Fruit fly (Drosophila melanogaster) whole organism, embryonic: ENCODE measurements around the gene NK7.1.

Source experiments
- Asciz ChIP-seq: fragments of 200-800 bp; sonication (Bioruptor generic); optimal IDR thresholded peaks from 2 replicates; lab custom pipeline; 2017; ENCODE audit warnings: missing biosample characterization, mild to moderate bottlenecking, missing genetic modification characterization, missing genetic modification reagents
- CG11504 ChIP-seq: fragments of 200-800 bp; sonication (Bioruptor generic); optimal IDR thresholded peaks from 3 replicates; lab custom pipeline; 2019; ENCODE audit warnings: missing biosample characterization, mild to moderate bottlenecking, missing genetic modification characterization, moderate library complexity
- CG11696 ChIP-seq: fragments of 200-800 bp; sonication (Bioruptor generic); IDR thresholded peaks from 2 replicates; pipeline ENCODE4 v1.3.6; 2022; ENCODE audit warnings: missing biosample characterization, missing genetic modification characterization
- CG14014 ChIP-seq: fragments of 200-800 bp; sonication (Bioruptor generic); IDR thresholded peaks from 2 replicates; pipeline ENCODE4 v1.3.6; 2022; ENCODE audit warnings: missing biosample characterization, missing genetic modification characterization
- CG15269 ChIP-seq: fragments of 200-800 bp; sonication (Bioruptor generic); optimal IDR thresholded peaks from 2 replicates; lab custom pipeline; 2018; ENCODE audit warnings: missing biosample characterization, mild to moderate bottlenecking, missing genetic modification characterization, moderate library complexity
- CG16813 ChIP-seq: fragments of 200-800 bp; sonication (Bioruptor generic); IDR thresholded peaks from 3 replicates; pipeline ENCODE4 v1.3.6; 2022; ENCODE audit warnings: missing biosample characterization, missing genetic modification characterization; ENCODE audit not compliant: partially characterized antibody
- CG16815 ChIP-seq: fragments of 200-800 bp; sonication (Bioruptor generic); optimal IDR thresholded peaks from 3 replicates; lab custom pipeline; 2017; ENCODE audit warnings: missing biosample characterization, mild to moderate bottlenecking, missing genetic modification characterization
- CG17328 ChIP-seq: fragments of 200-800 bp; sonication (Bioruptor generic); IDR thresholded peaks from 2 replicates; pipeline ENCODE4 v1.3.6; 2022; ENCODE audit warnings: missing biosample characterization, missing genetic modification characterization
- CG17385 ChIP-seq: fragments of 200-800 bp; sonication (Bioruptor generic); optimal IDR thresholded peaks from 3 replicates; lab custom pipeline; 2018; ENCODE audit warnings: missing biosample characterization, mild to moderate bottlenecking, missing genetic modification characterization
- CG30020 ChIP-seq: fragments of 200-800 bp; optimal IDR thresholded peaks from 2 replicates; lab custom pipeline; 2019; ENCODE audit warnings: missing biosample characterization, mild to moderate bottlenecking, missing genetic modification characterization, moderate library complexity
- CG31441 ChIP-seq: fragments of 200-800 bp; sonication (Bioruptor generic); IDR thresholded peaks from 2 replicates; pipeline ENCODE4 v1.3.6; 2022; ENCODE audit warnings: missing biosample characterization, missing genetic modification characterization
- CG5180 ChIP-seq: fragments of 200-800 bp; sonication (Bioruptor generic); optimal IDR thresholded peaks from 3 replicates; lab custom pipeline; 2017; ENCODE audit warnings: missing biosample characterization, missing genetic modification characterization, mild to moderate bottlenecking, moderate library complexity, missing genetic modification reagents
- CG5953 ChIP-seq: fragments of 200-800 bp; sonication (Bioruptor generic); IDR thresholded peaks from 2 replicates; pipeline ENCODE4 v1.3.6; 2022; ENCODE audit warnings: missing biosample characterization, missing genetic modification characterization
- CG6254 ChIP-seq: fragments of 200-800 bp; sonication (Bioruptor generic); optimal IDR thresholded peaks from 3 replicates; lab custom pipeline; 2017; ENCODE audit warnings: mild to moderate bottlenecking, missing biosample characterization, missing genetic modification reagents, missing genetic modification characterization
- CG8281 ChIP-seq: fragments of 200-800 bp; sonication (Bioruptor generic); optimal IDR thresholded peaks from 2 replicates; lab custom pipeline; 2018; ENCODE audit warnings: missing biosample characterization, mild to moderate bottlenecking, missing genetic modification characterization, moderate library complexity
- CG9437 ChIP-seq: fragments of 200-800 bp; sonication (Bioruptor generic); optimal IDR thresholded peaks from 2 replicates; lab custom pipeline; 2018; ENCODE audit warnings: missing biosample characterization, mild to moderate bottlenecking, missing genetic modification characterization
- Dp ChIP-seq: fragments of 200-800 bp; sonication (Bioruptor generic); optimal IDR thresholded peaks from 2 replicates; lab custom pipeline; 2018; ENCODE audit warnings: missing biosample characterization, mild to moderate bottlenecking, missing genetic modification characterization, moderate library complexity
- Ets65A ChIP-seq: fragments of 200-800 bp; sonication (Bioruptor generic); peaks from one replicate; lab custom pipeline; 2016; ENCODE audit warnings: missing biosample characterization, missing genetic modification characterization
- HLHmδ ChIP-seq: fragments of 200-800 bp; sonication (Bioruptor generic); optimal IDR thresholded peaks from 2 replicates; lab custom pipeline; 2018; ENCODE audit warnings: missing biosample characterization, mild to moderate bottlenecking, missing genetic modification characterization, moderate library complexity
- Hr51 ChIP-seq, 2 experiments: fragments of 200-800 bp; sonication (Bioruptor generic); optimal IDR thresholded peaks; 2 replicates in 1 of 2; 3 replicates in 1 of 2; lab custom pipeline; 2016 to 2018; ENCODE audit warnings: missing biosample characterization in 2 of 2, missing genetic modification characterization in 2 of 2, mild to moderate bottlenecking in 1 of 2, moderate library complexity in 1 of 2
- Med ChIP-seq: fragments of 200-800 bp; sonication (Bioruptor generic); peaks from one replicate; lab custom pipeline; 2016; ENCODE audit warnings: missing biosample characterization, missing genetic modification characterization, mild to moderate bottlenecking, inconsistent platforms, moderate library complexity
- Mes4 ChIP-seq: fragments of 200-800 bp; sonication (Bioruptor generic); optimal IDR thresholded peaks from 2 replicates; lab custom pipeline; 2016; ENCODE audit warnings: missing biosample characterization, missing genetic modification characterization
- Sox102F ChIP-seq: fragments of 200-800 bp; sonication (Bioruptor generic); optimal IDR thresholded peaks from 2 replicates; lab custom pipeline; 2018; ENCODE audit warnings: missing biosample characterization, mild to moderate bottlenecking, missing genetic modification characterization, moderate library complexity
- Xrp1 ChIP-seq: fragments of 200-800 bp; sonication (Bioruptor generic); IDR thresholded peaks from 2 replicates; pipeline ENCODE4 v1.3.6; 2022; ENCODE audit warnings: missing biosample characterization, missing genetic modification characterization
- abd-A ChIP-seq: fragments of 200-800 bp; sonication (Bioruptor generic); optimal IDR thresholded peaks from 3 replicates; lab custom pipeline; 2019; ENCODE audit warnings: missing biosample characterization, mild to moderate bottlenecking, missing genetic modification characterization, moderate library complexity
- ci ChIP-seq: fragments of 200-800 bp; sonication (Bioruptor generic); IDR thresholded peaks from 3 replicates; pipeline ENCODE4 v1.3.6; 2022; ENCODE audit warnings: missing biosample characterization, missing genetic modification characterization
- dmrt99B ChIP-seq: fragments of 200-800 bp; sonication (Bioruptor generic); optimal IDR thresholded peaks from 2 replicates; lab custom pipeline; 2018; ENCODE audit warnings: missing biosample characterization, mild to moderate bottlenecking, missing genetic modification characterization, moderate library complexity
- gem ChIP-seq: fragments of 200-800 bp; sonication (Bioruptor generic); optimal IDR thresholded peaks from 2 replicates; lab custom pipeline; 2019; ENCODE audit warnings: missing biosample characterization, mild to moderate bottlenecking, missing genetic modification characterization, moderate library complexity
- ken ChIP-seq: fragments of 200-800 bp; sonication (Bioruptor generic); IDR thresholded peaks from 3 replicates; pipeline ENCODE4 v1.3.6; 2022; ENCODE audit warnings: missing biosample characterization, missing genetic modification characterization
- kni ChIP-seq: fragments of 200-800 bp; sonication (Bioruptor generic); optimal IDR thresholded peaks from 3 replicates; lab custom pipeline; 2017; ENCODE audit warnings: mild to moderate bottlenecking, missing biosample characterization, missing genetic modification reagents, missing genetic modification characterization
- oc ChIP-seq: fragments of 200-800 bp; sonication (Bioruptor generic); optimal IDR thresholded peaks from 2 replicates; lab custom pipeline; 2018; ENCODE audit warnings: missing biosample characterization, mild to moderate bottlenecking, missing genetic modification characterization, moderate library complexity
- pita ChIP-seq: fragments of 200-800 bp; sonication (Bioruptor generic); optimal IDR thresholded peaks from 2 replicates; lab custom pipeline; 2017; ENCODE audit warnings: missing biosample characterization, mild to moderate bottlenecking, missing genetic modification characterization
- pros ChIP-seq: fragments of 200-800 bp; sonication (Bioruptor generic); optimal IDR thresholded peaks from 3 replicates; lab custom pipeline; 2019; ENCODE audit warnings: missing biosample characterization, mild to moderate bottlenecking, missing genetic modification characterization, moderate library complexity
- psq ChIP-seq: fragments of 200-800 bp; sonication (Bioruptor generic); optimal IDR thresholded peaks from 2 replicates; lab custom pipeline; 2017; ENCODE audit warnings: missing biosample characterization, missing genetic modification characterization
- pum ChIP-seq: fragments of 200-800 bp; sonication (Bioruptor generic); optimal IDR thresholded peaks from 2 replicates; lab custom pipeline; 2016; ENCODE audit warnings: missing biosample characterization, missing genetic modification characterization
- row ChIP-seq: fragments of 200-800 bp; sonication (Bioruptor generic); IDR thresholded peaks from 3 replicates; pipeline ENCODE4 v1.3.6; 2022; ENCODE audit warnings: missing biosample characterization, missing genetic modification characterization
- sens ChIP-seq: fragments of 200-800 bp; sonication (Bioruptor generic); peaks from one replicate; lab custom pipeline; 2016; ENCODE audit warnings: missing biosample characterization, missing genetic modification characterization
- toy ChIP-seq: fragments of 200-800 bp; sonication (Bioruptor generic); IDR thresholded peaks from 2 replicates; pipeline ENCODE4 v1.3.6; 2022; ENCODE audit warnings: missing biosample characterization, missing genetic modification characterization
- trem ChIP-seq: fragments of 200-800 bp; optimal IDR thresholded peaks from 3 replicates; lab custom pipeline; 2019; ENCODE audit warnings: missing biosample characterization, mild to moderate bottlenecking, missing genetic modification characterization, moderate library complexity
- twi ChIP-seq: fragments of 200-800 bp; optimal IDR thresholded peaks from 2 replicates; lab custom pipeline; 2019; ENCODE audit warnings: missing biosample characterization, mild to moderate bottlenecking, missing genetic modification characterization, moderate library complexity
- unpg ChIP-seq: fragments of 200-800 bp; sonication (Bioruptor generic); optimal IDR thresholded peaks from 3 replicates; lab custom pipeline; 2018; ENCODE audit warnings: missing biosample characterization, mild to moderate bottlenecking, missing genetic modification characterization, moderate library complexity
- vvl ChIP-seq: fragments of 200-800 bp; sonication (Bioruptor generic); IDR thresholded peaks from 2 replicates; pipeline ENCODE4 v1.3.6; 2022; ENCODE audit warnings: missing biosample characterization, missing genetic modification characterization

Gene NK7.1

DNA sequence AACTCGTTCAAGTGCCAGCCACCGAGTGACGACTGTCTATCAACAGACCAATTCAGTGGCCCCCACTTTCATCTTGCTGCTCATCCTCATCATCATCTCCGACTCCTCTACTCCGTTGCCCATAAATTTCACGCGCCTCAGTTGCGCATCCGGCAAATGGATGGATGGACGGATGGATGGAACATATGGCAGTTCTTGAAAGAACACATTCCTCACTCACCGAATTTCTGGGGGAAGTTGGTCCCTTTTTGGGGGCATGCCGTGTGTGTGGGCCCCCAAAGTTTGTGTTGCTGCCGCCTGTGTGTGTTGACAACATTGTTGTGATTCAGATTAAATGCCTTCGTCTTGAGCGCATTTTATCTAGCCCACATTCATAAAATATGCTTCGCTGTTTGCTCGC lies 42.9 kb upstream of the NK7.1 start (continued):
- TF ChIP-seq Mes4 (GFP tag; lab: Kevin White, UChicago) (no peak), CG5180 (GFP tag; lab: Kevin White, UChicago) (peak; percentile 5), Ets65A (peak; percentile 10), CG17385 (no peak), CG14014 (no peak), CG5953 (GFP tag; lab: Robert Waterston, UW) (no peak), CG11504 (tag; lab: Kevin White, UChicago) (peak; percentile 50), CG8281 (tag; lab: Kevin White, UChicago) (peak; percentile 89), pum (GFP tag; lab: Kevin White, UChicago) (no peak), CG16815 (GFP tag; lab: Kevin White, UChicago) (no peak), toy (GFP tag; lab: Robert Waterston, UW) (no peak), ken (GFP tag; lab: Robert Waterston, UW) (0 out of 3 replicates have a peak, but pooled peaks have one; percentile 36), ci (GFP tag; lab: Robert Waterston, UW) (peak; percentile 42; the same call in 1 of the 3 replicates), CG17328 (no peak), CG9437 (GFP tag; lab: Kevin White, UChicago) (no peak), twi (tag; lab: Kevin White, UChicago) (peak; percentile 90), CG6254 (GFP tag; lab: Kevin White, UChicago) (no peak), pros (GFP tag; lab: Kevin White, UChicago) (peak; percentile 29), HLHmδ (GFP tag; lab: Kevin White, UChicago) (no peak)

DNA sequence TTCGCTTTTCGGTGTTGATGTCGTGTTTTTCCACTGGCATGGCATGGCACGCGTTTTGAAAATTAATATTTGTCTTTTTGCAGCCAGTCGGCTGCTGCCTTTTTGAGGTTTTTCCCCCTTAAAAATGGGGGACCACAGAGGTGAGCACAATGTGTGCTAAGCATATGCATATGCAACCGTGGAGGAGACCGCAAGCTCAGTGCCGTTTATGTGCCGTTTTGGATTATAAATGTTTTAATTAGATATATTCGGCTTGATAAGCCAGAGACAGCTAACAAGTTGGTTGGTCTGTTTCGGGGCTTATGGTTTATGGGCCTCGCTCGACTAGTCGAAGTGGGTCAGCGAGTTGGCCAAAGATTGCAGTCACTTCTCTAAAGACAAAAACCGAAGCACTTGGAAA lies 42.1 kb upstream of the NK7.1 start:
- TF ChIP-seq Med (peak; percentile 8), vvl (peak; percentile 73), abd-A (tag; lab: Kevin White, UChicago) (peak; percentile 1), trem (tag; lab: Kevin White, UChicago) (no peak), CG30020 (tag; lab: Kevin White, UChicago) (no peak), kni (GFP tag; lab: Kevin White, UChicago) (peak; percentile 3), CG31441 (no peak), CG15269 (tag; lab: Kevin White, UChicago) (peak; percentile 53), oc (tag; lab: Kevin White, UChicago) (peak; percentile 1), Ets65A (peak; percentile 27), CG16813 (no peak), ci (GFP tag; lab: Robert Waterston, UW) (0 out of 3 replicates have a peak, but pooled peaks have one; percentile 24), psq (GFP tag; lab: Kevin White, UChicago) (no peak)

DNA sequence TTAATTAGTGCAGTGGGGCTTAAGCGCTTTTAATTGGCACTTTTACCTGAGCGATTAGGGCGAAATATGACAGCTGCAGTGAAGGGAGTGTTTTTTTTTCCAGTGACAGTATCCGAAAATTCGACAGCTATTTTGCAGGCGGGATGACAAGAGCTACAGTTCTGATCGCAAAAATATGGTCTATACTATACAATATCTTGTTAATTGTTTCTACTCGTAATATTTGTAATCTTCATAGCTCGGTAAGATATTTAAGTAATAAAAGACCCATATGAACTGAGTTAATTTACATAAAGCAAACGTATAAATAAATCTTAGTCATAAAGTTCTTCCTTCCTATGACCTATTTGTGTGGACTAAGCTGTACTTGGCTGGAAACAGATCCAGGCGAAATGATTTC lies 41.6 kb upstream of the NK7.1 start:
- TF ChIP-seq sens (GFP tag; lab: Kevin White, UChicago) (peak; percentile 40), row (GFP tag; lab: Robert Waterston, UW) (peak; percentile 23; the same call in 2 of the 3 replicates), Dp (GFP tag; lab: Kevin White, UChicago) (no peak), CG31441 (0 out of 2 replicates have a peak, but pooled peaks have one; percentile 18), gem (tag; lab: Kevin White, UChicago) (peak; percentile 29), unpg (peak; percentile 15), Hr51 (GFP tag; optimal IDR thresholded peaks at IDR 0.05; lab: Kevin White, UChicago) (peak in 1 of 2 experiments; percentile 14), pita (GFP tag; lab: Kevin White, UChicago) (no peak), Xrp1 (GFP tag; lab: Robert Waterston, UW) (peak; percentile 5; the same call in 1 of the 2 replicates), dmrt99B (tag; lab: Kevin White, UChicago) (no peak), Asciz (GFP tag; lab: Kevin White, UChicago) (peak; percentile 7), Sox102F (GFP tag; lab: Kevin White, UChicago) (peak; percentile 21), CG11696 (peak; percentile 51; the same call in 1 of the 2 replicates), CG11504 (tag; lab: Kevin White, UChicago) (peak; percentile 18)
